Worm (Caenorhabditis elegans): Measurements from ENCODE around the gene D1025.1.

The D1025.1 gene

DNA sequence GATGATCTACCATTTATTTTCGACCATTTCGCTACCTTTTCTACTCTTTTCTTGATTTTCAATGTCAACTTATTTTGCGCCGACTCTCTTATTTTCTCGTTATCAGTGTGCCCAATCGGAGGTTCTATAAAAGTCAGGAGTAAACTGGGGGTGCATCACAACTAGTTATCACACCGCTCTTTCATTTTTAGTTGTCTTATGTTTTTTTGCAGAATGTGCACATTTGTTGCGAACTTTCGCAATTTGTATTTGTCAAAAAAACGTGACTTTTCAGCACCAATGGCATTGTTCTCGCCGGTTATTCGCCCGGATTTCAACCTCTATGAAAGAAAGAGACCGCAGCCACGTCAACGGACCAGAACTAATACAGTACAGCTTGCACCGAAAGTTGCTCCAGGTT is 17.1 kb downstream of the D1025.1 start:
- no peak for TF ChIP-seq sea-1 (GFP tag; conservative IDR thresholded peaks at IDR 0.05)
- no peak for TF ChIP-seq B0310.2 (tag; optimal IDR thresholded peaks at IDR 0.05)
- TF ChIP-seq pes-1 (GFP tag; IDR thresholded peaks at IDR 0.05), result no peak
- TF ChIP-seq hnd-1 (tag; optimal IDR thresholded peaks at IDR 0.05), result no peak
- TF ChIP-seq ama-1 (optimal IDR thresholded peaks at IDR 0.05), result no peak

DNA sequence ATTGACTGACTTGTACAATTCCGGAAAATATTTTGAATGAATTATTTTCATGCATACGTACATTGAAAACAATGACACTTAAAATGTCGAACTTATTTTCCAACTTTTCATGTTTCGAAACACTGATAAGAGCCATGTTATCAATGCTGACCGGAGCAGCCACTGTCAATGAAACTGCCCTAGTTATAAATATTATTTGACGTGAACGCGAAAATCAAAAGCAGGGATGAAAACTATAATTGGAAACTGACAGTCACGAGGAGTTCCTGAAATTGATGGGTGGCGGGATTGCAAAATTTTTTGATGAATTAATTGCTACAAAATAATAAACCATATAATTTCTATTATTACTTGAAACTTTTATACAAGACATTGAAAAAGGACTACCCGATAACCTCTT is 18.9 kb downstream of the D1025.1 start:
- TF ChIP-seq B0310.2 (tag; optimal IDR thresholded peaks at IDR 0.05), result no peak
- no peak for TF ChIP-seq ceh-36 (tag; optimal IDR thresholded peaks at IDR 0.05)
- no peak for TF ChIP-seq ceh-13 (GFP tag; optimal IDR thresholded peaks at IDR 0.05)
- no peak for TF ChIP-seq tbx-11 (GFP tag; IDR thresholded peaks at IDR 0.05)
- TF ChIP-seq hnd-1 (tag; optimal IDR thresholded peaks at IDR 0.05), result no peak
- TF ChIP-seq ets-7 (tag; optimal IDR thresholded peaks at IDR 0.05), result no peak
- TF ChIP-seq scrt-1 (GFP tag; IDR thresholded peaks at IDR 0.05), result no peak
- no peak for TF ChIP-seq sea-1 (GFP tag; conservative IDR thresholded peaks at IDR 0.05)
- no peak for TF ChIP-seq F13C5.2 (tag; optimal IDR thresholded peaks at IDR 0.05)
- TF ChIP-seq flt-1 (GFP tag; IDR thresholded peaks at IDR 0.05), result no peak
- no peak for TF ChIP-seq tra-4 (tag; optimal IDR thresholded peaks at IDR 0.05)

DNA sequence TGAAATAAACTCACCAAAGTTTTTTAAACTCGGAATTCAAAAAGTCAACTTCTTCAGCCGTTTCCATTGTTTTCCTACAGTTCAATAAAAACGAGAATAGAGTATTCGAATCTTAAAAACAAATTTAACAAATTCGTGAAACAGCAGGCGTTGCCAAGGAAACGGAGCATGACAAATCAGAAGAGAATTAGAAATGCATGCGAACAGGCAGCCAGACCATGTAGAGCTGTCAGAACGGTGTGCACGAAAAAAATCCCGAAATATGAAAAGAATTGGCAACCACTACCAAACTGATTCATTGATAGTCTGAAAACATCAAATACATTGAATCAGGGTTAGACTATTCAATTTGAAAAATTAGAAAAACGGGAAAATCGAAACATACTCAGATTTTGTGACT is 21.4 kb downstream of the D1025.1 start, which contains the start of gene fbxa-81:
fbxa-81 (minus strand) TSS at position 101 of the 400 bp plus-strand sequence.
- TF ChIP-seq ets-7 (tag; optimal IDR thresholded peaks at IDR 0.05), result no peak
- TF ChIP-seq B0310.2 (tag; optimal IDR thresholded peaks at IDR 0.05), result no peak

DNA sequence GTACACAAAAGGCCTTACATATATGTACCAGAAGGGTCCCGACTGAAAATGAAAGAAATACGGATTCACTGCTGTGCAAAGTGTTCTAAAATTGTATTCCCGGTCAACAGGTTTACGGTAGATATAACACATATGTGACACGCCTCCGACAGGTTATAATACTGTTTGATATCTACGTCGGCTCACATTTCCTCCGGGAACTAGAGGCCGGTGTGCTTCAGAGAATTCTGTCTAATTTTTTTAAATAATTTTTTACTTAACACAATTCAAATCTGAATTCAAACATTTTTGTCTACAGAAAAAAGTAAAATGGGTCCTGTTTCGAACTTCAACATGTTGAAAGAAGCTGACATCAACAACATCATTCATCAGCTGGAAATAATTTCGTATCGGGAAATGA is 22.7 kb downstream of the D1025.1 start, which contains the start of gene T24C2.3:
T24C2.3 (plus strand) TSS at position 301 of the 400 bp plus-strand sequence.
- TF ChIP-seq ceh-36 (tag; optimal IDR thresholded peaks at IDR 0.05) (no peak), tbx-37 (GFP tag; conservative IDR thresholded peaks at IDR 0.05) (no peak), ets-7 (tag; optimal IDR thresholded peaks at IDR 0.05) (no peak), flt-1 (GFP tag; IDR thresholded peaks at IDR 0.05) (no peak)

DNA sequence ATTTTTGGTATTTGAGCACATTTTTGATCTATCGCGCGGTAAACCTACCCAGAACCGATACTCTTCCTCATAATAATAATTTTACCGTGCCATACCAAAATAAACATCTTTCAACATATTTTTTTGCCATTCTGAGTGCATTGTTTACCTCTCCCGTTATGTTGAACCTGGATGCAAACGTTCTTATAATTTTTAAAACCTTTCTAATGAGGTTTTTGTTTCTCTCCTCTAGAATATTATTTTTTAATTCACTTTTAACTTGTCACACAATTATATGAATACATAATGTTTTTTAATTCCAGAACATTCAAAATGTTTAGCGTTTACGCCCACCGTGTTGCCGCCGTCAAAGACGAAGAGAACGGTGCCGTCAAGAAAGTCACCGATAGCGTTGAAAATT is 25.0 kb downstream of the D1025.1 start, which contains the start of gene enri-2:
enri-2 (plus strand) TSS at position 301 of the 400 bp plus-strand sequence.
- no peak for TF ChIP-seq tbx-37 (GFP tag; conservative IDR thresholded peaks at IDR 0.05)
- TF ChIP-seq hmg-4 (GFP tag; optimal IDR thresholded peaks at IDR 0.05), result no peak
- TF ChIP-seq ceh-13 (GFP tag; optimal IDR thresholded peaks at IDR 0.05), result no peak
- no peak for TF ChIP-seq hmbx-1 (tag; optimal IDR thresholded peaks at IDR 0.05)
- no peak for TF ChIP-seq ama-1 (optimal IDR thresholded peaks at IDR 0.05)
- TF ChIP-seq ceh-36 (tag; optimal IDR thresholded peaks at IDR 0.05), result no peak
- no peak for TF ChIP-seq B0310.2 (tag; optimal IDR thresholded peaks at IDR 0.05)
- no peak for TF ChIP-seq pes-1 (GFP tag; IDR thresholded peaks at IDR 0.05)
- no peak for TF ChIP-seq sea-1 (GFP tag; conservative IDR thresholded peaks at IDR 0.05)
- no peak for TF ChIP-seq scrt-1 (GFP tag; IDR thresholded peaks at IDR 0.05)
- no peak for TF ChIP-seq tbx-11 (GFP tag; IDR thresholded peaks at IDR 0.05)
- no peak for TF ChIP-seq F13C5.2 (tag; optimal IDR thresholded peaks at IDR 0.05)
- TF ChIP-seq hnd-1 (tag; optimal IDR thresholded peaks at IDR 0.05), result no peak
- TF ChIP-seq flt-1 (GFP tag; IDR thresholded peaks at IDR 0.05), result no peak
- TF ChIP-seq aly-1 (tag; optimal IDR thresholded peaks at IDR 0.05), result no peak

DNA sequence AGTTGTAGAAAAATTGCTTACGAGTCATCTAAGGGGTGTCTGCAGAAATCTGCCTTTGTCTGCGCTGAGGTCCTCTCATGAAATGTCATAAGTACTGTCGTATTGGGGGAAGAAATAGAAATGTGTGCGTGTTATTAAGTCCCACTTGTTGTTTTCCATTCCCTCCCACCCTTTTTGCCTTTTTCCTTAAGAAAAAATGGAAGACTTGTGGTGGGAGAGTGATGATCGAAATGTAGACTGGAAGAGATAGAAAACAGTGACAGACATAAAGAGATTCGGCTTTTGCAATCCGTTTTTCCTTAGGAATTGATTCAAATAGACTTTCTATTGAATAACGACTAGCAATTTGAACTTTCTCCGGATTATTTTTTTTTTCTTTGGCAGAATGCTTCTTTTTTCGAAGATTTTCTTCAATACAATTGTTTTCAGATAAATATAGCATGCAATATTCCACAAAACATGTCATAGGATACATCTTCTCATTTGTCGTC is 29.2 kb downstream of the D1025.1 start, which contains the start of gene ram-5:
ram-5 (plus strand) TSS at position 441 of the 491 bp plus-strand sequence.
- TF ChIP-seq hnd-1 (tag; optimal IDR thresholded peaks at IDR 0.05) (no peak), tra-4 (tag; optimal IDR thresholded peaks at IDR 0.05) (no peak), F13C5.2 (tag; optimal IDR thresholded peaks at IDR 0.05) (no peak), ets-7 (tag; optimal IDR thresholded peaks at IDR 0.05) (no peak), flt-1 (GFP tag; IDR thresholded peaks at IDR 0.05) (no peak), ceh-13 (GFP tag; optimal IDR thresholded peaks at IDR 0.05) (no peak), scrt-1 (GFP tag; IDR thresholded peaks at IDR 0.05) (no peak), hmbx-1 (tag; optimal IDR thresholded peaks at IDR 0.05) (no peak), tbx-11 (GFP tag; IDR thresholded peaks at IDR 0.05) (no peak), hmg-4 (GFP tag; optimal IDR thresholded peaks at IDR 0.05) (no peak), sea-1 (GFP tag; conservative IDR thresholded peaks at IDR 0.05) (no peak), tbx-37 (GFP tag; conservative IDR thresholded peaks at IDR 0.05) (no peak)

DNA sequence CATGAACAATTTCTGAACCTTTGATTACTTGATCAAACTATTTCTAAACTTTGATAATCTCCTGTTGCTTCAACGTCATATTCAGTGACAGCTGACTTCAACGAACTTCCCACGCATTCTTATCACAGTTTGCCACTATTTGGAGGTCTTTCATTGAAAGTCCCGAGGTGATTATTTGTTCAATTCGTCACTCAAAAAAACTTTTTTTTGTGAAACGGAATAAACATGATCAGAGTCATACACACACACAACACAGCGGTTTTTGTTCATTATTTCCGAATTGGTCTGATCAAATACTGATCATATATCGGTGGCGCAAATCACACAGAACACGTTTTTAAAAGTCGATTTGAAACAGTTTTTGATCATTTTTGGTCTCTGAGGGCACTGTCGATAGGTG is 35.8 kb downstream of the D1025.1 start:
- TF ChIP-seq tbx-11 (GFP tag; IDR thresholded peaks at IDR 0.05) (no peak), hmg-4 (GFP tag; optimal IDR thresholded peaks at IDR 0.05) (no peak), ets-7 (tag; optimal IDR thresholded peaks at IDR 0.05) (no peak), tbx-37 (GFP tag; conservative IDR thresholded peaks at IDR 0.05) (no peak)

DNA sequence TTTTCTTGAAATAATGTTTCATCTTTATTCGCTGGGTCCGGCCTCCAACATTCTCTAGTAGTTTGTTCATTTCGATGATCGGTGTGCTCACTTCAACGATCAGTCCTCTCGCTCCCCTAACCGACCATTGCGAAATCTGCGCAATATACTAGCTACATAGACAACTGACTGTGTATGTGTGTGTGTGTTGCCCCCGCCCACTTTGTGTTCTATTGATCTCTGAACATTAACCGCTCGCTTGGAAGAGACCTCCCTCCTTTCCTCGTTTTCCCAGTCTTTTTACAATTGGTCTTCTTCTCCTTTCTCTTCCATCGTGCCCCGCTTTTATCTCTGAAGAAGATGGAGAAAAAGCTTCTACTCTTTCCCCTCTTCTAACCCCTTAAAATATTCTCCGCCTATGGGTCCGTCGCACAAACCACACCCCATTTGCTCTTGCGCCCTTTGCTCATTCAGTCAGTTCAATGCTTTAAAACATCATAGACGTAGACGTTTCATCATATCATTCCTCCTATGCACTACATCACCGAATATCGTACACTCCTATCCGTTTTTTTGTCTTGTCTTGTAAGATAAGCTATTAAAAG is 36.9 kb downstream of the D1025.1 start:
- TF ChIP-seq ets-7 (tag; optimal IDR thresholded peaks at IDR 0.05), result no peak

DNA sequence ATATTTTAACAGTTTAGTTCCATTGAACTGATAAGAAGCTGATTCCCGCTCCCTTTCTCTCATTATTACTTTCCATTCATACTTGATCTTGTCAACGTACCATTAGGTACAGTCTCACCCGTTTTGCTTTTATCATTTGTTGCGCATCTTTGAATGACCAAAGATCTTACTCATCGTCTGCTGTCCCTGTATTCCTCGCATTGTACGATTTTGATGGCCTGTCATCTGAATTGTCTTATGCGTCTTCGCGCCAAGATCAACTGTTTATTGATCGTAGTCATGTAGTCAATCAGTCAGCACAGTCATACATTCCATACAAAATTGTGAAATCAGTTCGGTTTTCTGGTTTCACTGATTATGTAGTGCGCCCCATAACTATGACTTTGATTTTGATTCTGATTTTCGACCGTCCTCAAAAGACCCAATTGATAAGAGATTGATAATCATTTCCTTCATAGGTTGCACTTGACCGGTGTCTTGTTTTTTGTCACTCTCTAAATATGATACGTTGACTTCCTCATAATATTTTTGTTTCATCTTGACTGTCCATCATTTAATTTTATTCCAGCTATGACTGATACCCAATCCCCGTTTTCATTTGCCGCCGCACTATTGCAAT is 37.5 kb downstream of the D1025.1 start, which contains the start of gene nhr-3:
nhr-3 (plus strand) TSS at position 569 of the 619 bp plus-strand sequence.
- TF ChIP-seq scrt-1 (GFP tag; IDR thresholded peaks at IDR 0.05) (no peak), ceh-36 (tag; optimal IDR thresholded peaks at IDR 0.05) (no peak), hnd-1 (tag; optimal IDR thresholded peaks at IDR 0.05) (no peak), tbx-11 (GFP tag; IDR thresholded peaks at IDR 0.05) (no peak), ets-7 (tag; optimal IDR thresholded peaks at IDR 0.05) (no peak), flt-1 (GFP tag; IDR thresholded peaks at IDR 0.05) (no peak), B0310.2 (tag; optimal IDR thresholded peaks at IDR 0.05) (no peak), ama-1 (optimal IDR thresholded peaks at IDR 0.05) (no peak), hmg-4 (GFP tag; optimal IDR thresholded peaks at IDR 0.05) (no peak), F13C5.2 (tag; optimal IDR thresholded peaks at IDR 0.05) (no peak), aly-1 (tag; optimal IDR thresholded peaks at IDR 0.05) (no peak), hmbx-1 (tag; optimal IDR thresholded peaks at IDR 0.05) (no peak), sea-1 (GFP tag; conservative IDR thresholded peaks at IDR 0.05) (no peak), ceh-13 (GFP tag; optimal IDR thresholded peaks at IDR 0.05) (no peak), pes-1 (GFP tag; IDR thresholded peaks at IDR 0.05) (no peak), tra-4 (tag; optimal IDR thresholded peaks at IDR 0.05) (no peak)
